Worm (Caenorhabditis elegans): ENCODE results near the gene twk-26.
A peak's percentile ranks its signal among the peaks of the same experiment; 100 is the strongest.

The twk-26 gene

DNA sequence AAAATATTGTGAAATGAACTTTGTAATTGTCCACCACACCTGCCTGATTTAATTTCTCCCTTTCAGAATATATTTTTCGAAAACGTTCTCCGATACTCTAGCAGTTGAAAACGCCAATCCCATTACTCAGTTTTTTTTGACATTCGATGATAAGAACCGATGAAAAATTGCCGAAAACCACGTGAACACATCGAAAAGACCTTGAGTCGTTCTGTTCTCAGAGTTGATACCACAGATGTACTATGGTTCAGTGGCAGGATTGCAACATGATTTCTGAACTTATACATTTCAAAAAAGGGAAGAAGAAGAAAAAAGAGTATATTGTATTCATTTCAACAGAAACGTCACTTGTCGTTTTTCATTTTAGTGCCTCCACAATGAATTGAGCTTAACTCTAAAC lies 34.6 kb downstream of the twk-26 start:
- TF ChIP-seq lin-15B (tag; optimal IDR thresholded peaks at IDR 0.05) (no peak), sptf-1 (tag; optimal IDR thresholded peaks at IDR 0.05) (no peak), nhr-20 (tag; optimal IDR thresholded peaks at IDR 0.05) (peak; percentile 60), skn-1 (tag; optimal IDR thresholded peaks at IDR 0.05) (no peak), sup-37 (GFP tag; optimal IDR thresholded peaks at IDR 0.05) (no peak), zip-4 (GFP tag; optimal IDR thresholded peaks at IDR 0.05) (no peak), elt-2 (tag; optimal IDR thresholded peaks at IDR 0.05) (no peak), efl-1 (optimal IDR thresholded peaks at IDR 0.05) (no peak), efl-1 (GFP tag; optimal IDR thresholded peaks at IDR 0.05 in 1 of 2) (peak in 1 of 2 experiments; percentile 59), nhr-76 (tag; optimal IDR thresholded peaks at IDR 0.05) (no peak), ceh-63 (GFP tag; optimal IDR thresholded peaks at IDR 0.05) (no peak), C04F5.9 (tag; optimal IDR thresholded peaks at IDR 0.05) (no peak), vab-15 (tag; optimal IDR thresholded peaks at IDR 0.05) (no peak), mdl-1 (tag; optimal IDR thresholded peaks at IDR 0.05) (peak in 1 of 2 experiments; percentile 24), irx-1 (tag; optimal IDR thresholded peaks at IDR 0.05) (no peak), lin-39 (tag; optimal IDR thresholded peaks at IDR 0.05) (no peak), ztf-4 (tag; optimal IDR thresholded peaks at IDR 0.05) (no peak), lir-3 (tag; optimal IDR thresholded peaks at IDR 0.05; ENCODE audit: poor library complexity) (no peak), mef-2 (tag; optimal IDR thresholded peaks at IDR 0.05) (no peak), elt-3 (tag; optimal IDR thresholded peaks at IDR 0.05) (peak in 2 of 6 experiments; percentile 26 to 94), dsc-1 (tag; optimal IDR thresholded peaks at IDR 0.05) (no peak), unc-30 (tag; optimal IDR thresholded peaks at IDR 0.05) (no peak), aha-1 (tag; optimal IDR thresholded peaks at IDR 0.05) (no peak), ama-1 (optimal IDR thresholded peaks at IDR 0.05) (no peak), grh-1 (GFP tag; IDR thresholded peaks at IDR 0.05) (no peak), nhr-71 (tag; optimal IDR thresholded peaks at IDR 0.05) (peak; percentile 48), nhr-19 (GFP tag; conservative IDR thresholded peaks at IDR 0.05) (no peak), ceh-90 (tag; optimal IDR thresholded peaks at IDR 0.05) (no peak), hpl-2 (GFP tag; optimal IDR thresholded peaks at IDR 0.05) (no peak), isw-1 (GFP tag; IDR thresholded peaks at IDR 0.05) (no peak), lin-35 (GFP tag; optimal IDR thresholded peaks at IDR 0.05) (peak in 1 of 2 experiments; percentile 28), snu-23 (GFP tag; optimal IDR thresholded peaks at IDR 0.05) (peak; percentile 40), xbp-1 (tag; optimal IDR thresholded peaks at IDR 0.05) (no peak), C16A3.4 (tag; optimal IDR thresholded peaks at IDR 0.05) (no peak), tbx-2 (tag; optimal IDR thresholded peaks at IDR 0.05) (peak; percentile 16), jun-1 (tag; optimal IDR thresholded peaks at IDR 0.05) (no peak), hlh-17 (GFP tag; optimal IDR thresholded peaks at IDR 0.05; ENCODE audit: borderline replicate concordance) (no peak), unc-98 (GFP tag; IDR thresholded peaks at IDR 0.05) (no peak), ces-1 (GFP tag; optimal IDR thresholded peaks at IDR 0.05) (no peak), ets-5 (GFP tag; IDR thresholded peaks at IDR 0.05) (no peak), swsn-7 (tag; optimal IDR thresholded peaks at IDR 0.05) (no peak), nhr-85 (tag) (peak; percentile 79), tlp-1 (tag; optimal IDR thresholded peaks at IDR 0.05) (no peak), pax-3 (tag; optimal IDR thresholded peaks at IDR 0.05) (no peak), lin-14 (GFP tag; optimal IDR thresholded peaks at IDR 0.05) (peak; percentile 38), nhr-84 (tag; optimal IDR thresholded peaks at IDR 0.05) (no peak), F16B12.6 (tag; optimal IDR thresholded peaks at IDR 0.05) (no peak)
